Worm (Caenorhabditis elegans): Measurements from ENCODE around the gene C01G10.6.

Gene C01G10.6

DNA sequence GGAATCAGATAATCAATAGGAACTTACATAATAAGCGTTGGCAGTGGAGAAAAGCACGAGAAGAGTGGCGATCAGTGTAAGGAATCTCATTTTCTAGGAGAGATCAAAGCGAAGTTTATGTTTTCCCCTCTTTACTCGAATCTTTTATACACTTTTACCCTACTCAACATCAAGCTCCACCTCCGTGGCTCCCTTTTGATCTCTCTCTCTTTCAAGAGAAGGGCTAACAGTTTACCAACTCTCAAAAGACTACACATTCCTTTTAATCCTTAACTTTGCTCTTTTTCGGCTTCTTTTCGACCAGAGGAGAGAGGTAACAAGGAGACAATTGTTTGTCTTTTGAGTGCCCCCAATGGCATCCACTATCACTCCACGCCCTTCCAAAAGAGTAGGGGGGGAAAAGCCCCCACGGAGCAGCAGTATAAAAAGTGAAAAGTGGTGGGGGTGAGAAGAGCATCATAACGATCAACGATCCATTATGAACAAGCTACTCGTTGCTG, at the start of gene C01G10.6, which contains the start of gene C01G10.15:
TSS of gene C01G10.6 (plus strand) at position 450 of the 500 bp plus-strand sequence.
TSS of gene C01G10.15 (minus strand) at position 101 of the 500 bp plus-strand sequence.
- TF ChIP-seq eyg-1 (tag; optimal IDR thresholded peaks at IDR 0.05) (no peak), hlh-13 (GFP tag; optimal IDR thresholded peaks at IDR 0.05) (no peak), unc-3 (GFP tag; conservative IDR thresholded peaks at IDR 0.05) (no peak), unc-3 (tag; optimal IDR thresholded peaks at IDR 0.05) (no peak), ceh-31 (tag; optimal IDR thresholded peaks at IDR 0.05) (no peak), nhr-232 (tag; optimal IDR thresholded peaks at IDR 0.05) (no peak), pax-1 (tag; optimal IDR thresholded peaks at IDR 0.05) (no peak), syd-9 (tag; optimal IDR thresholded peaks at IDR 0.05) (no peak), ceh-45 (GFP tag; IDR thresholded peaks at IDR 0.05) (no peak), pat-9 (tag; optimal IDR thresholded peaks at IDR 0.05) (no peak)

DNA sequence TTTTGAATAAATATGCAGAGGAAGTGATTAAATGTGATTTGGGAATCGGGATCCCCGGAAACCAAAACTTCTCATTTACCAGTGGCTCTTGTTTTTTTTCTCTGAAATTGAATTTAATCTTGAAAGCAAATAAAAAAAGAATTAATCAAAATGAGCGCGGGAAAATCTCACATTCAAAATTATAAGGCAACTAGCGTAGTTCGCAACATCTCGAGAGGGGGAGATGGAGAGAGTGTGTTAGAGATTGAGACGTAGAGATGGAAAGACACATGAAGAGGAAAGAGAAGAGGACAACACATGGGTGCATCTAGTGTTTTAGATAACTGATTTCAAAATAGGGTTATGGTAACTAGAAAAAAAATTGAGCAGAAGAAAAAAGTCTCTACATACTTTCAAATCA, 39.3 kb upstream of the C01G10.6 start, which contains the start of gene sdc-3:
TSS of gene sdc-3 (minus strand) at position 101 of the 400 bp plus-strand sequence.
- TF ChIP-seq sox-2 (GFP tag; IDR thresholded peaks at IDR 0.05) (no peak), tbx-2 (tag; optimal IDR thresholded peaks at IDR 0.05) (no peak), ceh-30 (tag; optimal IDR thresholded peaks at IDR 0.05) (no peak), pqm-1 (tag; optimal IDR thresholded peaks at IDR 0.05) (no peak), hlh-30 (tag; optimal IDR thresholded peaks at IDR 0.05; ENCODE audit: insufficient read depth) (no peak), che-1 (tag; optimal IDR thresholded peaks at IDR 0.05) (no peak), rnt-1 (tag; optimal IDR thresholded peaks at IDR 0.05) (no peak), unc-55 (GFP tag; optimal IDR thresholded peaks at IDR 0.05) (peak; percentile 17)

DNA sequence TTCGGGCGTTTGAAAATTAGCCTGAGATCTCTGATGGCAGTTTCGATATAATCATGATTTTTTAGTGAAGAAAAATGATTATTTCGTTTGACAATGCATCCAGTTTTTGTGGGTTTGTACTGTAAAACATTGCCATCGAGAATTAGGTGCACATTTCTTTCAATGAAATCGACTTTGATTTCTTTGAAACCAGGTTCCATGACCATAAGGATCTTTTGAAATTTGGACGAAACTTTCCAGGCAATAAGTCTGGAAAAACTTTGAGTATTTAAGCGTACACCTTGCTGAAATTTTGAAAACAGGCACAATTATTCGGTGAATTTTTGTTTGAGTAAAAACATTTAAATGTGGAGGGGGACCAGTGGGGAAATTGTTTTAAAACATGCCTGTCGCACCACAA, 35.7 kb upstream of the C01G10.6 start:
- TF ChIP-seq sox-4 (tag; optimal IDR thresholded peaks at IDR 0.05): no peak
- no peak for TF ChIP-seq sdc-2 (tag; optimal IDR thresholded peaks at IDR 0.05)
- no peak for TF ChIP-seq F13H6.1 (tag; optimal IDR thresholded peaks at IDR 0.05)
- TF ChIP-seq ets-4 (tag; optimal IDR thresholded peaks at IDR 0.05): no peak
- TF ChIP-seq pat-9 (tag; optimal IDR thresholded peaks at IDR 0.05): no peak
- no peak for TF ChIP-seq nfya-1 (tag; optimal IDR thresholded peaks at IDR 0.05)
- no peak for TF ChIP-seq madf-2 (tag; optimal IDR thresholded peaks at IDR 0.05)

DNA sequence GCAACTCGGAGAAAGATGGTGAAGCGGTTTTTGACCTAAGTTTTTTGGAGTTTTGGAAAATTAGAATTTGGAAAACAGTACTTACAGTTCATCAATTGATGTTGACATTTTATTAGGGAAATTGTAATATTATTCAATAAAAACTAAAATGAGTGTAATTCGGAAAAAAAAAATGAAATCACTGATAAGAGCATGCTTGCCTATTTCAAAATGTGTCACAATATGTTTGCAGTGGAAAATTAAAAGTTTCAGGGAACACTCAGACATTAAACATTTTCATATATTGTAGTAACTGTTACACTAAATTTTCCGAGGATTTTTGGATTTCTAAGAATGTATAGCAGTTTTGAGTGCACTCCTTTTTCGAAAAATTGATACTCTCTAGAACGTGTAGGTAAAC, 35.1 kb upstream of the C01G10.6 start, which contains the start of the genes fbxa-82 and C25D7.5:
TSS of gene fbxa-82 (minus strand) at position 163 of the 400 bp plus-strand sequence.
TSS of gene C25D7.5 (plus strand) at position 283 of the 400 bp plus-strand sequence.
- TF ChIP-seq che-1 (tag; optimal IDR thresholded peaks at IDR 0.05): no peak
- no peak for TF ChIP-seq npax-4 (tag; optimal IDR thresholded peaks at IDR 0.05)
- TF ChIP-seq ceh-19 (GFP tag; optimal IDR thresholded peaks at IDR 0.05): no peak
- TF ChIP-seq C38D4.7 (GFP tag; optimal IDR thresholded peaks at IDR 0.05): no peak
- no peak for TF ChIP-seq zip-5 (tag; optimal IDR thresholded peaks at IDR 0.05)

DNA sequence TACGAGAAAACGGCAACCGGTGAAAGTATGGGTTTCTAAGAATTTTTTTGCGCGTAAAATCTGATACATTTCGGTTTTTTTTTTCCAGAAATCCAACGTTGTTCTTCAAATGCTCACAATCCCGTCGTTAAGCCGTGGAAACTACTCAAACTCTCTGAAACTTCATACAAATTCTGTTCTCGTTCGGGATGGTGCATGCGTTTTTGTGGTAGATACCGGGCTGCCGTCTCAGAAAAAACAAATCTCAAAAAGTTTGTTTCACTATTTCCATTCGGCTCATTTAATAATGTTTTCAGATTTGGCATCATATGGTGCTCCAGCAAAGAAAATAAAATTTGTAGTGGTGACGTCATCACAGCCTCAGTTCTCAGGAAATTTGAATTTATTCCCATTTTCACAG, 32.7 kb upstream of the C01G10.6 start:
- TF ChIP-seq K09A11.1 (tag; optimal IDR thresholded peaks at IDR 0.05; ENCODE audit: insufficient read depth): no peak
- TF ChIP-seq odd-2 (tag; optimal IDR thresholded peaks at IDR 0.05): no peak
- no peak for TF ChIP-seq elt-2 (tag; optimal IDR thresholded peaks at IDR 0.05)
- no peak for TF ChIP-seq nhr-11 (tag; optimal IDR thresholded peaks at IDR 0.05)
- no peak for TF ChIP-seq ref-2 (tag; optimal IDR thresholded peaks at IDR 0.05)
- TF ChIP-seq hlh-13 (GFP tag; optimal IDR thresholded peaks at IDR 0.05): no peak
- TF ChIP-seq pqm-1 (tag; optimal IDR thresholded peaks at IDR 0.05): no peak
- no peak for TF ChIP-seq syd-9 (tag; optimal IDR thresholded peaks at IDR 0.05)
- TF ChIP-seq ceh-45 (GFP tag; IDR thresholded peaks at IDR 0.05): no peak
- TF ChIP-seq ceh-22 (tag; optimal IDR thresholded peaks at IDR 0.05): no peak
